Fruit fly (Drosophila melanogaster): ENCODE data around the gene skd.
A peak's percentile ranks its signal among the peaks of the same experiment; 100 is the strongest.

skd gene

dm6 chr3L:21058651-21059050 lies 31.4 kb upstream of the skd start (continued):
- TF ChIP-seq vfl (GFP tag; optimal IDR thresholded peaks at IDR 0.05) (no peak), Nf-YB (GFP tag; optimal IDR thresholded peaks at IDR 0.05) (no peak), CG15269 (tag; optimal IDR thresholded peaks at IDR 0.05) (no peak), Nf-YC (tag; optimal IDR thresholded peaks at IDR 0.05) (no peak), CG13424 (tag; optimal IDR thresholded peaks at IDR 0.05) (no peak), CG11504 (tag; optimal IDR thresholded peaks at IDR 0.05) (no peak), Dfd (GFP tag; optimal IDR thresholded peaks at IDR 0.05) (no peak), CG6813 (GFP tag; optimal IDR thresholded peaks at IDR 0.05) (no peak), tll (GFP tag; optimal IDR thresholded peaks at IDR 0.05) (no peak), CG10321 (GFP tag; IDR thresholded peaks at IDR 0.05) (no peak), CG13123 (GFP tag; optimal IDR thresholded peaks at IDR 0.05) (no peak), MTF-1 (GFP tag; optimal IDR thresholded peaks at IDR 0.05; ENCODE audit: borderline replicate concordance) (peak; percentile 11), dm (GFP tag; optimal IDR thresholded peaks at IDR 0.05) (no peak), CG12744 (GFP tag; optimal IDR thresholded peaks at IDR 0.05) (no peak), kay (GFP tag; optimal IDR thresholded peaks at IDR 0.05) (no peak), CG10565 (GFP tag; optimal IDR thresholded peaks at IDR 0.05) (no peak), MESR4 (GFP tag; optimal IDR thresholded peaks at IDR 0.05) (no peak), sug (tag; optimal IDR thresholded peaks at IDR 0.05) (peak; percentile 35), tgo (GFP tag; IDR thresholded peaks at IDR 0.05) (no peak), Fer2 (tag; optimal IDR thresholded peaks at IDR 0.05) (no peak), pfk (GFP tag; optimal IDR thresholded peaks at IDR 0.05) (no peak), twi (tag; optimal IDR thresholded peaks at IDR 0.05) (no peak), danr (GFP tag; IDR thresholded peaks at IDR 0.05) (no peak), rib (GFP tag; IDR thresholded peaks at IDR 0.05) (peak; percentile 63; the same call in 1 of the 2 replicates), Med (GFP tag) (peak; percentile 90), pan (optimal IDR thresholded peaks at IDR 0.05) (no peak), pan (GFP tag; optimal IDR thresholded peaks at IDR 0.05 in 1 of 2, IDR thresholded peaks at IDR 0.05 in 1 of 2) (peak in 1 of 2 experiments; percentile 37), CG12942 (GFP tag; optimal IDR thresholded peaks at IDR 0.05) (no peak), CG43689 (GFP tag; IDR thresholded peaks at IDR 0.05) (no peak), mld (GFP tag; IDR thresholded peaks at IDR 0.05; ENCODE audit: partially characterized antibody) (no peak), org-1 (GFP tag; optimal IDR thresholded peaks at IDR 0.05) (no peak), Sin3A (optimal IDR thresholded peaks at IDR 0.05) (no peak), CG34224 (GFP tag; IDR thresholded peaks at IDR 0.05; ENCODE audit: partially characterized antibody) (peak; percentile 30; the same call in 1 of the 3 replicates), CG7928 (GFP tag; optimal IDR thresholded peaks at IDR 0.05) (no peak), fd64A (GFP tag; optimal IDR thresholded peaks at IDR 0.05) (no peak), az2 (GFP tag; optimal IDR thresholded peaks at IDR 0.05) (no peak), CG4820 (GFP tag; optimal IDR thresholded peaks at IDR 0.05) (no peak), BEAF-32 (GFP tag; optimal IDR thresholded peaks at IDR 0.05) (no peak), chif (GFP tag; optimal IDR thresholded peaks at IDR 0.05) (no peak), TFAM (GFP tag; optimal IDR thresholded peaks at IDR 0.05) (no peak), Dref (GFP tag; IDR thresholded peaks at IDR 0.05) (no peak), bigmax (GFP tag; optimal IDR thresholded peaks at IDR 0.05) (no peak), CG7556 (GFP tag; optimal IDR thresholded peaks at IDR 0.05) (no peak), CG32772 (GFP tag; IDR thresholded peaks at IDR 0.05) (no peak), z (GFP tag; IDR thresholded peaks at IDR 0.05) (no peak), Eip74EF (GFP tag; optimal IDR thresholded peaks at IDR 0.05) (peak in 1 of 2 experiments; percentile 52), CG6854 (GFP tag; optimal IDR thresholded peaks at IDR 0.05) (peak; percentile 4), Antp (GFP tag; optimal IDR thresholded peaks at IDR 0.05) (no peak), zfh2 (GFP tag; optimal IDR thresholded peaks at IDR 0.05) (peak; percentile 7), CG14441 (GFP tag; IDR thresholded peaks at IDR 0.05) (peak; percentile 43), fu2 (GFP tag; optimal IDR thresholded peaks at IDR 0.05) (no peak), Hr39 (optimal IDR thresholded peaks at IDR 0.05) (no peak)
